Worm (Caenorhabditis elegans) whole organism, L3 larva: ENCODE measurements around the gene eif-3.D.

Source experiments
- nhr-11 ChIP-seq: fragments of 150-350 bp; optimal IDR thresholded peaks from 2 replicates; lab custom pipeline; 2014; ENCODE audit warnings: missing biosample characterization, missing genetic modification characterization
- nhr-25 ChIP-seq: sonication (generic microtip); optimal IDR thresholded peaks from 2 replicates; lab custom pipeline; 2017; ENCODE audit warnings: missing biosample characterization, missing genetic modification characterization
- sea-2 ChIP-seq: fragments of 150-350 bp; sonication (generic microtip); optimal IDR thresholded peaks from 4 replicates; lab custom pipeline; 2014; ENCODE audit warnings: missing biosample characterization, missing genetic modification reagents, missing genetic modification characterization
- unc-62 ChIP-seq: fragments of 150-350 bp; sonication (generic microtip); optimal IDR thresholded peaks from 4 replicates; lab custom pipeline; 2014; ENCODE audit warnings: missing biosample characterization, missing genetic modification reagents, missing genetic modification characterization
- zag-1 ChIP-seq: fragments of 150-350 bp; optimal IDR thresholded peaks from 2 replicates; lab custom pipeline; 2014; ENCODE audit warnings: missing biosample characterization, missing genetic modification characterization
- ztf-11 ChIP-seq: fragments of 150-350 bp; optimal IDR thresholded peaks from 2 replicates; lab custom pipeline; 2014; ENCODE audit warnings: missing biosample characterization, missing genetic modification characterization

- TF ChIP-seq ztf-11 (tag; lab: Kevin White, UChicago) (no peak), unc-62 (GFP tag; lab: Kevin White, UChicago) (no peak), nhr-25 (tag; lab: Kevin White, UChicago) (no peak), nhr-11 (tag; lab: Kevin White, UChicago) (no peak), sea-2 (no peak), zag-1 (tag; lab: Kevin White, UChicago) (no peak)
Observed at ce11 chrIII:8960664-8961063, 10.7 kb downstream of the eif-3.D start, which contains the start of gene ZK643.6.
